Fruit fly (Drosophila melanogaster): ENCODE results near the gene Sdic3.
A peak's percentile ranks its signal among the peaks of the same experiment; 100 is the strongest.

The Sdic3 gene

DNA sequence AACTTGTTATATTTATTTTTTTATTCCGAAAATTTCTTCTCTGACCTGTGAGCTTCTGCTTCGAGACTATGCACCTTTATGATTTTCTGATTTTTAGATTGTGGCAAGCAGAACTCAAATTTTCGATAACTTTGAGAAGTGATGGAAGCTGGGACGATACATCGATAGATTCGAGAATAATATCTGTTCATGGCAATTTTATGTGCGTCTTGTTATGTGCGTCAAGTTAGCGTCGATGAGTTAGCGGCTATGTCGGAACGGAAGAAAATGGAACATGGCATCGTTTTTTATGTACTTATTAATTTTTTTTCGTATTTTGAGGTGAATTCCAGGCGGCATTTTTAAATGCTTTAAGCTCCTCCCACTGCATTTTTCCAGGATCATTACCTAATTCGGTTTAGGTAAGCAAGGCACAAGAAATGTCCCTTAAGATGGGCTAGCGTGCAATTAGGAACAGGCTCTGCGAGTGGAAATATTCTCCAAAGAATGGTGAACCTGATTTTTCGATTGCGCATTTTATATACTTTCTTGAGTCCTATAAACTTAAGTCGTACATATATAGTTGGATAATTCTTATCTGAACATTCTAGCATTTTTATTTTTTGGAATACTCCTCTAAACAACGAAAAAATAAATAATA, 28.1 kb downstream of the Sdic3 start, which contains the start of gene Phf7 (continued):
- no peak for TF ChIP-seq Deaf1 (tag; optimal IDR thresholded peaks at IDR 0.05)
- no peak for TF ChIP-seq z (GFP tag; IDR thresholded peaks at IDR 0.05)
- TF ChIP-seq Hr51 (GFP tag; optimal IDR thresholded peaks at IDR 0.05) = no peak
- TF ChIP-seq pros (GFP tag; optimal IDR thresholded peaks at IDR 0.05) = no peak
- TF ChIP-seq ind (GFP tag; optimal IDR thresholded peaks at IDR 0.05) = no peak
- TF ChIP-seq CG10462 (GFP tag; optimal IDR thresholded peaks at IDR 0.05) = no peak
- no peak for TF ChIP-seq fd102C (GFP tag; optimal IDR thresholded peaks at IDR 0.05)
- no peak for TF ChIP-seq CG18476 (GFP tag; optimal IDR thresholded peaks at IDR 0.05)
- no peak for TF ChIP-seq CG13296 (GFP tag; optimal IDR thresholded peaks at IDR 0.05)
- TF ChIP-seq klu (GFP tag; IDR thresholded peaks at IDR 0.05) = no peak
- TF ChIP-seq nmo (GFP tag; optimal IDR thresholded peaks at IDR 0.05) = peak; percentile 34
- TF ChIP-seq gsb-n (tag; optimal IDR thresholded peaks at IDR 0.05) = no peak
- TF ChIP-seq D (optimal IDR thresholded peaks at IDR 0.05) = no peak
- no peak for TF ChIP-seq D (GFP tag; optimal IDR thresholded peaks at IDR 0.05)
- TF ChIP-seq CG33213 (GFP tag; optimal IDR thresholded peaks at IDR 0.05) = peak; percentile 52
- TF ChIP-seq Hey (tag; optimal IDR thresholded peaks at IDR 0.05) = no peak
- TF ChIP-seq odd (GFP tag; optimal IDR thresholded peaks at IDR 0.05) = no peak
- TF ChIP-seq CG12155 (GFP tag; optimal IDR thresholded peaks at IDR 0.05) = no peak
- TF ChIP-seq CG3407 (GFP tag; optimal IDR thresholded peaks at IDR 0.05) = no peak
- TF ChIP-seq bbx (GFP tag; IDR thresholded peaks at IDR 0.05; ENCODE audit: partially characterized antibody) = peak; percentile 77
- TF ChIP-seq CG12769 (tag; optimal IDR thresholded peaks at IDR 0.05) = no peak
- TF ChIP-seq CG17802 (tag; optimal IDR thresholded peaks at IDR 0.05) = peak; percentile 49
- TF ChIP-seq Asciz (GFP tag; optimal IDR thresholded peaks at IDR 0.05) = no peak
- TF ChIP-seq dan (GFP tag; IDR thresholded peaks at IDR 0.05) = no peak
- TF ChIP-seq Poxn (GFP tag; IDR thresholded peaks at IDR 0.05) = no peak
- TF ChIP-seq Bgb (GFP tag; IDR thresholded peaks at IDR 0.05; ENCODE audit: partially characterized antibody) = peak; percentile 86
- TF ChIP-seq CG1024 (GFP tag; IDR thresholded peaks at IDR 0.05) = peak; percentile 64; the same call in 1 of the 2 replicates
- TF ChIP-seq seq (GFP tag; IDR thresholded peaks at IDR 0.05) = no peak
- no peak for TF ChIP-seq psq (GFP tag; optimal IDR thresholded peaks at IDR 0.05)
- TF ChIP-seq Fer1 (GFP tag; optimal IDR thresholded peaks at IDR 0.05) = no peak
- no peak for TF ChIP-seq onecut (GFP tag; IDR thresholded peaks at IDR 0.05)
- no peak for TF ChIP-seq Mes4 (GFP tag; optimal IDR thresholded peaks at IDR 0.05)
- TF ChIP-seq Vsx1 (GFP tag; optimal IDR thresholded peaks at IDR 0.05) = no peak
- no peak for TF ChIP-seq YL-1 (GFP tag; optimal IDR thresholded peaks at IDR 0.05)
- no peak for TF ChIP-seq Hr78 (GFP tag; optimal IDR thresholded peaks at IDR 0.05)
- no peak for TF ChIP-seq CG30431 (GFP tag; optimal IDR thresholded peaks at IDR 0.05)
- TF ChIP-seq Sox102F (GFP tag; optimal IDR thresholded peaks at IDR 0.05) = no peak
- TF ChIP-seq MTF-1 (GFP tag; optimal IDR thresholded peaks at IDR 0.05; ENCODE audit: borderline replicate concordance) = no peak
- TF ChIP-seq CG4707 (GFP tag; optimal IDR thresholded peaks at IDR 0.05) = no peak
- TF ChIP-seq CG7839 (tag; optimal IDR thresholded peaks at IDR 0.05) = no peak
- no peak for TF ChIP-seq Atf6 (GFP tag; IDR thresholded peaks at IDR 0.05)
- TF ChIP-seq Dbx (GFP tag; IDR thresholded peaks at IDR 0.05) = no peak
- no peak for TF ChIP-seq BtbVII (GFP tag; optimal IDR thresholded peaks at IDR 0.05)
- no peak for TF ChIP-seq jigr1 (GFP tag; IDR thresholded peaks at IDR 0.05)
- peak; percentile 65 for TF ChIP-seq Sin3A (optimal IDR thresholded peaks at IDR 0.05)
- no peak for TF ChIP-seq CG15479 (GFP tag; optimal IDR thresholded peaks at IDR 0.05)
- TF ChIP-seq ATbp (GFP tag; optimal IDR thresholded peaks at IDR 0.05) = no peak
- TF ChIP-seq CG2875 (GFP tag; optimal IDR thresholded peaks at IDR 0.05) = no peak
- TF ChIP-seq CG12104 (GFP tag; optimal IDR thresholded peaks at IDR 0.05) = no peak
- peak; percentile 94 for TF ChIP-seq pfk (GFP tag; optimal IDR thresholded peaks at IDR 0.05)
